Worm (Caenorhabditis elegans) whole organism, L4/young adult: Measurements from ENCODE around the gene lgg-3.

Source experiments
- W03F9.2 ChIP-seq: fragments of 150-350 bp; optimal IDR thresholded peaks from 2 replicates; lab custom pipeline; 2014; ENCODE audit warnings: missing biosample characterization, missing genetic modification characterization
- dao-5 ChIP-seq: sonication (generic microtip); optimal IDR thresholded peaks from 2 replicates; lab custom pipeline; 2016; ENCODE audit warnings: missing genotype, missing genetic modification characterization, moderate library complexity, missing compliant biosample characterization
- him-1 ChIP-seq: sonication (generic microtip); optimal IDR thresholded peaks from 2 replicates; lab custom pipeline; 2016; ENCODE audit warnings: missing genotype, missing genetic modification reagents, missing genetic modification characterization, missing compliant biosample characterization

DNA sequence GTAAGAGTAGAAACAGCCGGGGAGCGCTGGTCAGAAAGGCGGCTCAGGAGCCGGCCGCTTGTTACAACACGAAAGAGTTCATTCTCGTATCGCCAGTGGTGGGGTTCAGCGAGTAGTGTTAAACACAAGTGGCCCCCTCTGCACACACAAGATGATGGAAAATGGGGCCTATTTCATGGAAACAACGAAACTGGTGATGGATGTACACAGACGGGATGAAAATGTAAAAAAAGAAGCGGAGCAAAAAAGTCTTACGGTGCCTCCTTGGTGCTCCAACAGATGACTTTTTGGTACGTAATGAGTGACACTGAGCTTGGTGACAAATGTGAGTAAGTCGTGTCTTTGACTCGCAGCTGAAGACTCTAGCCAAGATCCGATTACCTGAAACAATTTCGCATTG is 10.2 kb upstream of the lgg-3 start:
- TF ChIP-seq dao-5 (no peak), him-1 (tag; lab: Kevin White, UChicago) (no peak), W03F9.2 (tag; lab: Kevin White, UChicago) (no peak)
